Fruit fly (Drosophila melanogaster) whole organism, adult: ENCODE data around the gene CG33169.

Experiments
- CG12768 ChIP-seq: fragments of 200-800 bp; sonication (Bioruptor generic); optimal IDR thresholded peaks from 2 replicates; lab custom pipeline; 2017; ENCODE audit warnings: missing biosample characterization, missing genetic modification characterization, mild to moderate bottlenecking, moderate library complexity, missing genetic modification reagents
- CG14711 ChIP-seq: fragments of 200-800 bp; sonication (Bioruptor generic); optimal IDR thresholded peaks from 2 replicates; lab custom pipeline; 2018; ENCODE audit warnings: missing biosample characterization, mild to moderate bottlenecking, missing genetic modification characterization, moderate library complexity
- Clk ChIP-seq: fragments of 200-800 bp; sonication (Bioruptor generic); optimal IDR thresholded peaks from 2 replicates; lab custom pipeline; 2017; ENCODE audit warnings: missing biosample characterization, missing genetic modification characterization
- ovo ChIP-seq: fragments of 200-800 bp; sonication (Bioruptor generic); optimal IDR thresholded peaks from 2 replicates; lab custom pipeline; 2016; ENCODE audit warnings: missing biosample characterization, missing genetic modification characterization

dm6 chr3L:22843094-22843493 lies 20.6 kb upstream of the CG33169 start:
- TF ChIP-seq CG14711 (tag; lab: Kevin White, UChicago) (no peak), ovo (no peak), CG12768 (no peak), Clk (GFP tag; lab: Kevin White, UChicago) (no peak)
